Worm (Caenorhabditis elegans) whole organism, L4/young adult: ENCODE results near the gene Y54G2A.12.

Experiments used
- W03F9.2 ChIP-seq: fragments of 150-350 bp; optimal IDR thresholded peaks from 2 replicates; lab custom pipeline; 2014; ENCODE audit warnings: missing biosample characterization, missing genetic modification characterization
- him-1 ChIP-seq: sonication (generic microtip); optimal IDR thresholded peaks from 2 replicates; lab custom pipeline; 2016; ENCODE audit warnings: missing genotype, missing genetic modification reagents, missing genetic modification characterization, missing compliant biosample characterization

- TF ChIP-seq W03F9.2 (no peak), him-1 (tag; lab: Kevin White, UChicago) (no peak)
Measured at ce11 chrIV:2799389-2799788, 16.7 kb upstream of the Y54G2A.12 start, which contains the start of gene Y54G2A.10.
